Fruit fly (Drosophila melanogaster) whole organism: Measurements from ENCODE around the gene Cubn.

Experiments
- Dll ChIP-seq: fragments of >200 bp; optimal IDR thresholded peaks from 2 replicates; lab custom pipeline; 2017
- pan ChIP-seq: fragments of >200 bp; optimal IDR thresholded peaks from 2 replicates; lab custom pipeline; 2017
- psq ChIP-seq: fragments of >200 bp; optimal IDR thresholded peaks from 2 replicates; lab custom pipeline; 2017

- no peak for TF ChIP-seq pan
- TF ChIP-seq psq: no peak
- TF ChIP-seq Dll (lab: Kevin White, UChicago): no peak
These were observed 12.5 kb upstream of the Cubn start for dm6 chrX:9583440-9584103.
